Worm (Caenorhabditis elegans) whole organism, early embryonic: ENCODE results near the gene rpl-9.

ENCODE experiments used
- B0310.2 ChIP-seq: sonication (generic microtip); optimal IDR thresholded peaks from 2 replicates; lab custom pipeline; 2016; ENCODE audit warnings: mild to moderate bottlenecking, missing genetic modification characterization, missing compliant biosample characterization
- F13C5.2 ChIP-seq: sonication (generic microtip); optimal IDR thresholded peaks from 2 replicates; lab custom pipeline; 2017; ENCODE audit warnings: mild to moderate bottlenecking, missing genetic modification characterization, inconsistent platforms, missing compliant biosample characterization
- aly-1 ChIP-seq: sonication (generic microtip); optimal IDR thresholded peaks from 2 replicates; lab custom pipeline; 2016; ENCODE audit warnings: missing genetic modification characterization, missing compliant biosample characterization
- ama-1 ChIP-seq: fragments of 150-350 bp; optimal IDR thresholded peaks from 2 replicates; lab custom pipeline; 2014
- ceh-13 ChIP-seq: fragments of 200-800 bp; sonication (Bioruptor generic); optimal IDR thresholded peaks from 2 replicates; lab custom pipeline; 2018; ENCODE audit warnings: mild to moderate bottlenecking, missing genetic modification characterization, missing compliant biosample characterization
- ceh-36 ChIP-seq: sonication (generic microtip); optimal IDR thresholded peaks from 2 replicates; lab custom pipeline; 2016; ENCODE audit warnings: missing genetic modification characterization, inconsistent platforms, missing compliant biosample characterization
- ets-7 ChIP-seq: sonication (generic microtip); optimal IDR thresholded peaks from 2 replicates; lab custom pipeline; 2016; ENCODE audit warnings: missing genotype, missing genetic modification characterization, missing compliant biosample characterization
- flt-1 ChIP-seq: fragments of 200-800 bp; sonication (Bioruptor generic); IDR thresholded peaks from 2 replicates; pipeline ENCODE4 v1.3.6; 2022; ENCODE audit warnings: missing genetic modification characterization, missing compliant biosample characterization
- hmbx-1 ChIP-seq: sonication (generic microtip); optimal IDR thresholded peaks from 2 replicates; lab custom pipeline; 2016; ENCODE audit warnings: mild to moderate bottlenecking, missing genetic modification characterization, missing compliant biosample characterization
- hmg-4 ChIP-seq: fragments of 200-800 bp; sonication (Bioruptor generic); optimal IDR thresholded peaks from 2 replicates; lab custom pipeline; 2018; ENCODE audit warnings: mild to moderate bottlenecking, missing genetic modification characterization, missing compliant biosample characterization
- hnd-1 ChIP-seq: sonication (generic microtip); optimal IDR thresholded peaks from 2 replicates; lab custom pipeline; 2016; ENCODE audit warnings: missing genetic modification characterization, missing compliant biosample characterization
- pes-1 ChIP-seq: fragments of 200-800 bp; sonication (Bioruptor generic); IDR thresholded peaks from 2 replicates; pipeline ENCODE4 v1.3.6; 2022; ENCODE audit warnings: missing genetic modification reagents, missing genetic modification characterization, missing compliant biosample characterization
- scrt-1 ChIP-seq: fragments of 200-800 bp; sonication (Bioruptor generic); IDR thresholded peaks from 2 replicates; pipeline ENCODE4 v1.3.6; 2022; ENCODE audit warnings: missing genetic modification characterization, missing compliant biosample characterization
- sea-1 ChIP-seq: fragments of 200-800 bp; sonication (Bioruptor generic); conservative IDR thresholded peaks from 2 replicates; pipeline ENCODE4 v1.3.6; 2022; ENCODE audit warnings: missing genetic modification characterization, missing compliant biosample characterization
- tbx-11 ChIP-seq: fragments of 200-800 bp; sonication (Bioruptor generic); IDR thresholded peaks from 2 replicates; pipeline ENCODE4 v1.3.6; 2022; ENCODE audit warnings: missing genetic modification characterization, missing compliant biosample characterization
- tbx-37 ChIP-seq: fragments of 200-800 bp; sonication (Bioruptor generic); conservative IDR thresholded peaks from 2 replicates; pipeline ENCODE4 v1.3.6; 2022; ENCODE audit warnings: missing genetic modification reagents, missing genetic modification characterization, missing compliant biosample characterization
- tra-4 ChIP-seq: sonication (generic microtip); optimal IDR thresholded peaks from 2 replicates; lab custom pipeline; 2017; ENCODE audit warnings: missing genetic modification characterization, missing compliant biosample characterization

rpl-9 gene

DNA sequence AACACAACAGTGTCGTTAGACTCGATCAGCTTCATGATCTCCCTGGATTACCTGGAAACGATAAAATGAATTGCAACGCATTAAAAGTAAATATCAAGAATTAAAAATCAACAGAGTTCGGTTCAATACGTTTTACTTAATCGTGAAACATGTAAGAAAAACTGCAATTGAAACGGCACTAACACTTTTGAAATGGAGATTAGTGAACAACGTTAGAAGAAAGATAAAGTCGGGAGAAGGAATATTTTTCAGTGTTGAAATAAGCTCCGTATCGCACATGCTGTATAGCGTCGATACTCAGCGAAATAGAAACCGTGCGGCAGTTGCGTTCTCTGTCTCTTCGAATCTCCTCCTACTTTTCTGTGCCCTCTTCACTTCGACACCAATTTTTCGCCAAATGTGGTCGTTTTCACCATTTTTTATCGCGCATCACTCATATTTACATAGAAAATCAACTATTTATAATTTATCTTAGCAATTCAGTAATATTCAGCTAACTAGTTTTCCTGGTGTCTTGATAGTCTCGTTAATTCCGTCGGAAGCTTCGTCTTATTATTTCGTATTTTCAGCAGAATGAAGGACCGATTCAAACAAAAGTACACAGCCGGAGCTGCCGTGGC is at the start of gene rpl-9, which contains the start of gene lpd-7:
Gene rpl-9, minus strand, starts transcription at position 51 of the 620 bp plus-strand sequence.
Gene lpd-7, plus strand, starts transcription at position 570 of the 620 bp plus-strand sequence.
- TF ChIP-seq ceh-36 (tag; lab: Kevin White, UChicago), result no peak
- peak; percentile 71 for TF ChIP-seq F13C5.2 (tag; lab: Kevin White, UChicago)

DNA sequence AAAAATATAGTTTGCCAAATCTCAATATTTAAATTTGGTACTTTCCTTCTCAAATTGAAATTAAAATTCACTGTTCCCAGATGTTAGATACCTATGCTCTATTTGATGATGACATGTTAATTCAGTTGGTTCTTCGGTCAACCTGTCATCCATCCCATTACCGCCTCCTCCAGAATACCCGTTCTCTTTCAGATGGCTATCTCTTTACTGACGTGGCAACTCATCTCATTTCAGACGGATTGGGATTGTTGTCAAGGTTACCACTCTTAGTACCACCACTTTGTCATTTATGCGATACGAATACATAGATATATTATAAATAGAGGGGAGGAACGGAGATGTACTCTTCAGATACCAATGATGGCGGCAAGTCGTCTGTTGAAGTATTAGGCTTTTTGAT is 48.7 kb upstream of the rpl-9 start:
- TF ChIP-seq ama-1 (lab: Kevin White, UChicago) (no peak), tbx-11 (GFP tag; lab: Robert Waterston, UW) (no peak), ceh-13 (GFP tag; lab: Kevin White, UChicago) (no peak), hnd-1 (tag; lab: Kevin White, UChicago) (no peak), sea-1 (no peak), scrt-1 (GFP tag; lab: Robert Waterston, UW) (no peak), pes-1 (GFP tag; lab: Robert Waterston, UW) (no peak), aly-1 (no peak), tra-4 (tag; lab: Kevin White, UChicago) (no peak), ets-7 (no peak), hmg-4 (GFP tag; lab: Kevin White, UChicago) (no peak), flt-1 (GFP tag; lab: Robert Waterston, UW) (no peak), F13C5.2 (tag; lab: Kevin White, UChicago) (no peak), hmbx-1 (tag; lab: Kevin White, UChicago) (no peak), tbx-37 (GFP tag; lab: Robert Waterston, UW) (no peak), B0310.2 (tag; lab: Kevin White, UChicago) (no peak), ceh-36 (tag; lab: Kevin White, UChicago) (no peak)

DNA sequence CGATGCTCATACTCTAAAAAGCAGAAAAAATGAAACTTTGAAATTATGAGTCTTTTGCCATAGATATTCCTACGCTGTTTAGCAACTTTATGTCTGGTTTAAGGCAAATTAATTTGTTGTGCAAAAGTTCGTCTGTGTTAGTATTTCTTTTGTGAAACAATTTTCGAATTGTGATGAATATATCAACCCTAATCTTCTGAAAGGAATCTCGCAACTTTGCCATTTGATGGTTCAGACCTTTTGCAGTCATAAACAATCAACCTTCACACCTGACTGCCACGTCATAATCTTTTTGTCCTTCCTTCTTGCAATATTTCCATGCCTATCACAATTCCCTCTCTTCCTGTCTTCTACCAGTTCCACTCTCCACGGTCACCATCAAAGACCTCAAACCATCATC is 47.2 kb upstream of the rpl-9 start:
- TF ChIP-seq ama-1 (lab: Kevin White, UChicago) (no peak), aly-1 (no peak), ceh-36 (tag; lab: Kevin White, UChicago) (no peak)

DNA sequence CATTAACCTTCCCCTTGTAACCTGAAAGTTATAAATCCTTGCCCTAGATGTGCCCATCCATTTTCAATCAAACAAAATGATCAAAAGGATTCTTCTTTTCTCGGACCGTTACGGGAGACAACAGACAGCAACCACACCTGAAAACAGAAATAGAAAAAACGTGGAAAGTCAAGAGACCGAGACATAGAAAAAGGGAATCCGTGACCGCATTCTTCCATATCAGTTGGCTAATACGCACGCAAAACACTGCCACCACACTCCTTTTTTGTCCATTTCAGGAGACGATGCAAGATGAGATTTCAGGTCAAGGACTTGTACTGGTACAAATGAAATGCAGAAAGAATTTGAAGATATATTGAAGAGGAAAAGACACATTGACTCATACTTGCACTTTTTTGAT is 45.7 kb upstream of the rpl-9 start:
- TF ChIP-seq hnd-1 (tag; lab: Kevin White, UChicago) (no peak), scrt-1 (GFP tag; lab: Robert Waterston, UW) (no peak), ama-1 (lab: Kevin White, UChicago) (no peak), pes-1 (GFP tag; lab: Robert Waterston, UW) (no peak), aly-1 (no peak), sea-1 (no peak), tbx-11 (GFP tag; lab: Robert Waterston, UW) (no peak), tra-4 (tag; lab: Kevin White, UChicago) (no peak), F13C5.2 (tag; lab: Kevin White, UChicago) (no peak)

DNA sequence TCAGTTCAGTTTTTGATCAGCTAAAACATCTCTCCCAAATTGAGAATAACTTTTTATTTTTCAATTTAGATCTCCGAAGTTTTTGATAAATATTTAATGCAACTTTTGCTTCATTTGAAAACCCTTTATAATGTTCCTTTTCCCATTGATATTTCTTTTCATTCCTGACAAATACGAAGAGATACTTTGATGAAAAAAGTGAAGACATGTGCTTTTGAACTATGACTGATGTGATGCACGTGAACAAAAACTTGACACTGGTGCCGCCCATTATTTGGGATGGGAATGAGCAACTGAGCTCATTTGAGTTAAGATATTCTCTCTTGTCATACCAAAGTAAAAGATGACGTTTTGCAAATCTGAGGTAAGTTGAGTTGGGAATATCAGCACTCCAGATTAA is 43.6 kb upstream of the rpl-9 start, which contains the start of gene T04A6.1:
Gene T04A6.1, plus strand, starts transcription at position 301 of the 400 bp plus-strand sequence.
- TF ChIP-seq tra-4 (tag; lab: Kevin White, UChicago) (no peak), F13C5.2 (tag; lab: Kevin White, UChicago) (no peak), scrt-1 (GFP tag; lab: Robert Waterston, UW) (no peak), B0310.2 (tag; lab: Kevin White, UChicago) (no peak), hmbx-1 (tag; lab: Kevin White, UChicago) (no peak), tbx-11 (GFP tag; lab: Robert Waterston, UW) (no peak), aly-1 (no peak), pes-1 (GFP tag; lab: Robert Waterston, UW) (no peak), ceh-36 (tag; lab: Kevin White, UChicago) (no peak), tbx-37 (GFP tag; lab: Robert Waterston, UW) (no peak), ama-1 (lab: Kevin White, UChicago) (no peak)

DNA sequence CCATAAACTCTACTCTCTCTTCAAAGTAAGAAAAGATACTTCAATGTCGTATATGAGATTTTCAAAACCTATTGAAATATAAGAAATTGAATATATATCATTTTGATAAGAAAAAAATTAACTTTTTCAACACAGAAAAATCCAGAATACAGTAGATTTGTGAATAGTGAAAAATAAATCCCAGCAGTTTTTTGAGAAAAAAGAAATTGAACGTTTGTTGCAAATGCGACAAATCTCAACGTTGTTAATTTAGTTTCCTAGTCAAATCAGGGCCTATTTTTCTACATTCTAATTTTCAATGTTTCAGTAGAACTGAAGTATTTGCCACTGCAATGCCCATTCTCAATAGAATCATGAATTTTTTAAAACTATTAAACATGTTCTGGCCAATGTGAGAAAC is 41.9 kb upstream of the rpl-9 start, which contains the start of gene T04A6.2:
Gene T04A6.2, plus strand, starts transcription at position 301 of the 400 bp plus-strand sequence.
- no peak for TF ChIP-seq ets-7
- TF ChIP-seq flt-1 (GFP tag; lab: Robert Waterston, UW), result no peak
- no peak for TF ChIP-seq aly-1
- no peak for TF ChIP-seq ceh-36 (tag; lab: Kevin White, UChicago)
- no peak for TF ChIP-seq hmbx-1 (tag; lab: Kevin White, UChicago)
- no peak for TF ChIP-seq B0310.2 (tag; lab: Kevin White, UChicago)
- TF ChIP-seq scrt-1 (GFP tag; lab: Robert Waterston, UW), result no peak
- TF ChIP-seq tbx-37 (GFP tag; lab: Robert Waterston, UW), result no peak
- TF ChIP-seq tra-4 (tag; lab: Kevin White, UChicago), result no peak
- no peak for TF ChIP-seq tbx-11 (GFP tag; lab: Robert Waterston, UW)

DNA sequence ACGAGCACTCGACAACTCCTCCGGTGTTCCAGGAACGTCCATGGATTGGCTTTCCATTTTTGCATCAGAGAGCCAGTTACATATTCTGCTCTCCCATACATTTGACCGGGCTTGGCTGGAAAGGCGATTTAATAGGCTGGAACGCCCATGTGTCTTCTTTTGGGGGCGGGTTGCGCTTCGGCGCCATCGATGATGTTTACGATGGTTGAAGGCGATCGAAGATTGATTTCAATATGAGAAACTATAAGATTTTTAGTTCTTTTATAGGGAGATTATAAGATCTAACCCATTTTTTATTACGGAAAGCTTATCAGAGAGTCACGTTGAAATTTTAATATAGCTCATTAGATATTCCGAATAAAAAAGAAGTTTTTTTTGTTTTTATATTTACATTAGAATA is 36.5 kb upstream of the rpl-9 start, which contains the start of gene nsph-4.3:
Gene nsph-4.3, minus strand, starts transcription at position 101 of the 400 bp plus-strand sequence.
- TF ChIP-seq hmbx-1 (tag; lab: Kevin White, UChicago) (no peak), ceh-13 (GFP tag; lab: Kevin White, UChicago) (no peak)

DNA sequence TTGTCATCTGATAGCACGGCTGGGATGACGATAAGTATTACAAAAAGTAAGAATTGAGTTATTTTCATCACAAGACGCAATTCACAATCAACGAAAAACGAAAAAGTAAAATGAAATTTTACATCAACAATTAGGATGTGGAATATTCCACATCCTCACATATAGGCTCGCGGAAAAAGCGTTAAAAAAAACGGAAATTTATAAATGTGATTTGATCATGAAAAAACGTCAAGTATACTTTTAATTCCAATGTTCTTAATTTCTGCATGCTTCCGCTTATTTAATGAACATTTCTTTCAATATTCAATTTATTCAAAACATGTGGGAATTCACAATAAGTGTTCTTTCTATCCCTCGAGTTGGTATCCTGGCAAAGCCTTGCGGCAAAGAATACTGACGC is 35.6 kb upstream of the rpl-9 start, which contains the start of gene T04A6.3:
Gene T04A6.3, minus strand, starts transcription at position 101 of the 400 bp plus-strand sequence.
- TF ChIP-seq F13C5.2 (tag; lab: Kevin White, UChicago) (no peak), hmg-4 (GFP tag; lab: Kevin White, UChicago) (no peak), sea-1 (no peak), tbx-11 (GFP tag; lab: Robert Waterston, UW) (no peak)
